Fruit fly (Drosophila melanogaster): ENCODE results near the gene ATPsyngamma.

Gene ATPsyngamma

dm6 chr3R:29772795-29773331, 23.9 kb upstream of the ATPsyngamma start:
- TF ChIP-seq Mnt (GFP tag; optimal IDR thresholded peaks at IDR 0.05): peak; percentile 79
- no peak for TF ChIP-seq CG14711 (tag; optimal IDR thresholded peaks at IDR 0.05)
- peak; percentile 5 for TF ChIP-seq CG7101 (tag; optimal IDR thresholded peaks at IDR 0.05)
- peak; percentile 83 for TF ChIP-seq tj (GFP tag; optimal IDR thresholded peaks at IDR 0.05)
- TF ChIP-seq CG5204 (GFP tag; optimal IDR thresholded peaks at IDR 0.05): no peak
- peak; percentile 50 for TF ChIP-seq CG33017 (tag; optimal IDR thresholded peaks at IDR 0.05)
- no peak for TF ChIP-seq kay (GFP tag; ENCODE audit: borderline replicate concordance)
- peak; percentile 73 for TF ChIP-seq pad (GFP tag; optimal IDR thresholded peaks at IDR 0.05)
- TF ChIP-seq toe (GFP tag; optimal IDR thresholded peaks at IDR 0.05): no peak
- TF ChIP-seq cic (GFP tag; optimal IDR thresholded peaks at IDR 0.05): peak; percentile 88
- TF ChIP-seq bab1 (GFP tag; optimal IDR thresholded peaks at IDR 0.05): peak; percentile 23
- TF ChIP-seq Hr96 (GFP tag; optimal IDR thresholded peaks at IDR 0.05): no peak
- TF ChIP-seq cnc (optimal IDR thresholded peaks at IDR 0.05): no peak
- no peak for TF ChIP-seq CG1620 (GFP tag; optimal IDR thresholded peaks at IDR 0.05)
- peak; percentile 91 for TF ChIP-seq CG12768 (GFP tag; optimal IDR thresholded peaks at IDR 0.05)
- TF ChIP-seq Crg-1 (GFP tag; optimal IDR thresholded peaks at IDR 0.05): no peak
- peak; percentile 49 for TF ChIP-seq ovo (GFP tag; optimal IDR thresholded peaks at IDR 0.05)

dm6 chr3R:29772090-29772794, 23.3 kb upstream of the ATPsyngamma start:
- peak; percentile 5 for TF ChIP-seq ovo (GFP tag; optimal IDR thresholded peaks at IDR 0.05)
- peak; percentile 19 for TF ChIP-seq toe (GFP tag; optimal IDR thresholded peaks at IDR 0.05)
- peak; percentile 50 for TF ChIP-seq CG7045 (GFP tag; optimal IDR thresholded peaks at IDR 0.05)
- TF ChIP-seq Hr96 (GFP tag; optimal IDR thresholded peaks at IDR 0.05): peak; percentile 59
- TF ChIP-seq Mnt (GFP tag; optimal IDR thresholded peaks at IDR 0.05): no peak
- no peak for TF ChIP-seq Crg-1 (GFP tag; optimal IDR thresholded peaks at IDR 0.05)
- TF ChIP-seq pad (GFP tag; optimal IDR thresholded peaks at IDR 0.05): peak; percentile 46
- no peak for TF ChIP-seq bab1 (GFP tag; optimal IDR thresholded peaks at IDR 0.05)
- TF ChIP-seq tj (GFP tag; optimal IDR thresholded peaks at IDR 0.05): peak; percentile 16
- TF ChIP-seq CG5204 (GFP tag; optimal IDR thresholded peaks at IDR 0.05): peak; percentile 36
- TF ChIP-seq CG11617 (GFP tag; optimal IDR thresholded peaks at IDR 0.05): peak; percentile 29
- peak in 1 of 2 experiments; percentile 89 for TF ChIP-seq cnc (optimal IDR thresholded peaks at IDR 0.05)

DNA sequence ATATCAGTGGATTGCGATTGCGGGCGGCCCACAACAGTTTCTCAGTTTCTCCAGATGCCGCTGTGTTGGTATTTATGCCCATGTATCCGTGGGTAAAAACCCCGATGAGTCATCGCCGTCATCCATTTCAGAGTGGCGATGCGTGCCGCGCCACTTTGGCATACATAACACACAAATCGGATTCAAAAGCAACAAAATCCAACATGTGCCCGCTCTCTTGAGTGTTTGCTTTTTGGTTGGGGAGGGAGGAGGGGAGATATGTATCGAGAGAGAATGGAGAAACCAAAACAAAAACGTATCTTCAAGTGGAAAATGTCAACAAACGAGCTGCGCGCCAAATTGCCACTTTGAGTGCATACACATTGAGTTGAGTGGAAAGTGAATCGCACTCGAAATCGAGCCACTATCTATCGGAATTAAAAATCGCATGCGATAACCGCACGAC, 22.7 kb upstream of the ATPsyngamma start:
- TF ChIP-seq CG14711 (tag; optimal IDR thresholded peaks at IDR 0.05): no peak
- TF ChIP-seq ovo (GFP tag; optimal IDR thresholded peaks at IDR 0.05): no peak
- TF ChIP-seq cic (GFP tag; optimal IDR thresholded peaks at IDR 0.05): peak; percentile 86
- TF ChIP-seq Clk (GFP tag; optimal IDR thresholded peaks at IDR 0.05): no peak
- TF ChIP-seq CG1620 (GFP tag; optimal IDR thresholded peaks at IDR 0.05): no peak
- TF ChIP-seq Mnt (GFP tag; optimal IDR thresholded peaks at IDR 0.05): peak; percentile 87
- no peak for TF ChIP-seq cnc (optimal IDR thresholded peaks at IDR 0.05)
- no peak for TF ChIP-seq CG11617 (GFP tag; optimal IDR thresholded peaks at IDR 0.05)
- peak; percentile 20 for TF ChIP-seq CG33017 (tag; optimal IDR thresholded peaks at IDR 0.05)
- TF ChIP-seq CG12768 (GFP tag; optimal IDR thresholded peaks at IDR 0.05): no peak

DNA sequence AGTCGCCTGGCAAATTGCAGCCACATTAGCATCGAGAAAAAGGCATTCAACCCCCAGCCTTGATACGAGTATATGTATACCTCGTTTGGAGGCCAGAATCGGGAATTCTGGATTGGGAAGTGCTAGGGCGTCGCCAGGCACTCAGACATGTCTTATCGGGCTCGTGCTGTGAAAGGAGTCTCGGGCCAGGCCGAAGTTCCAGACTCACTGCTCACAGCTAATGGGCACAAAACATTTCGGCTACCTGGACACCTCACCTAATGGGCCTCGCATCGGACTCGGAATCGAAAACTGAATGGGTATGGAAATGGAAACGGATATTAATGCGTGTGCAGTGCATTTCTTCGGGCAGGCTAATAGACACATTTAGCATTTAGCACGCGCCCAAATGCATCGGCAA, 22.0 kb upstream of the ATPsyngamma start:
- TF ChIP-seq ovo (GFP tag; optimal IDR thresholded peaks at IDR 0.05) (no peak), CG5204 (GFP tag; optimal IDR thresholded peaks at IDR 0.05) (no peak), CG14711 (tag; optimal IDR thresholded peaks at IDR 0.05) (no peak), bab1 (GFP tag; optimal IDR thresholded peaks at IDR 0.05) (no peak), pad (GFP tag; optimal IDR thresholded peaks at IDR 0.05) (no peak), toe (GFP tag; optimal IDR thresholded peaks at IDR 0.05) (no peak), CG7101 (tag; optimal IDR thresholded peaks at IDR 0.05) (no peak), Hr96 (GFP tag; optimal IDR thresholded peaks at IDR 0.05) (no peak), Crg-1 (GFP tag; optimal IDR thresholded peaks at IDR 0.05) (no peak), Mnt (GFP tag; optimal IDR thresholded peaks at IDR 0.05) (no peak), CG33017 (tag; optimal IDR thresholded peaks at IDR 0.05) (no peak), kay (GFP tag; ENCODE audit: borderline replicate concordance) (no peak), CG1620 (GFP tag; optimal IDR thresholded peaks at IDR 0.05) (no peak), CG12768 (GFP tag; optimal IDR thresholded peaks at IDR 0.05) (no peak), cic (GFP tag; optimal IDR thresholded peaks at IDR 0.05) (no peak), cnc (optimal IDR thresholded peaks at IDR 0.05) (no peak), CG7045 (GFP tag; optimal IDR thresholded peaks at IDR 0.05) (no peak), Clk (GFP tag; optimal IDR thresholded peaks at IDR 0.05) (no peak), CG11617 (GFP tag; optimal IDR thresholded peaks at IDR 0.05) (no peak)

DNA sequence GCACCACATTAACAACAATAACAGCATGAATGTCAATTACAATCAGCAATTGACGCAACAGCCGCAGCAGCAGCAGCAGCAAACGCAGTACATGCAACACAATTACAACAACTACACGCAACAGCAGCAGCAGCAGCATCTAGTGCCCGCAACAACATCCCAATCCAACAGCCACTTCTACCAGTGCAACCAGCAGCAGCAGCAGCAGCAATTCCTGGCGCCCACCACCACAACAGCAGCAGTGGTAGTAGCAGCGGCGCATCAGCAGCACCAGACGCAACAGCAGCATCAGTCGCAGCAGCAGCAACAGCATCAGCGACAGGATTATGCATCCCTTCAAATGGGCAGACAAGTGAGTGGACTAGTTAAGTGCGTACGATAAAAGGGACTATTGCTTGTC, 18.3 kb upstream of the ATPsyngamma start:
- TF ChIP-seq CG7045 (GFP tag; optimal IDR thresholded peaks at IDR 0.05) (no peak), cic (GFP tag; optimal IDR thresholded peaks at IDR 0.05) (no peak), Clk (GFP tag; optimal IDR thresholded peaks at IDR 0.05) (no peak), cnc (optimal IDR thresholded peaks at IDR 0.05) (no peak), CG14711 (tag; optimal IDR thresholded peaks at IDR 0.05) (no peak), toe (GFP tag; optimal IDR thresholded peaks at IDR 0.05) (no peak), CG7101 (tag; optimal IDR thresholded peaks at IDR 0.05) (no peak), kay (GFP tag; ENCODE audit: borderline replicate concordance) (no peak), CG33017 (tag; optimal IDR thresholded peaks at IDR 0.05) (no peak), CG11617 (GFP tag; optimal IDR thresholded peaks at IDR 0.05) (no peak)

Data from whole organism, adult.